Worm (Caenorhabditis elegans): ENCODE results near the gene ZK930.7.

- TF ChIP-seq sem-4 (tag; optimal IDR thresholded peaks at IDR 0.05) = no peak
- no peak for TF ChIP-seq R02D3.7 (tag; optimal IDR thresholded peaks at IDR 0.05)
- no peak for TF ChIP-seq nhr-12 (tag; optimal IDR thresholded peaks at IDR 0.05)
- TF ChIP-seq lin-13 (GFP tag; optimal IDR thresholded peaks at IDR 0.05) = no peak
- TF ChIP-seq ceh-82 (tag; optimal IDR thresholded peaks at IDR 0.05) = no peak
- TF ChIP-seq nhr-23 (tag; optimal IDR thresholded peaks at IDR 0.05) = no peak
- no peak for TF ChIP-seq ztf-4 (tag; optimal IDR thresholded peaks at IDR 0.05)
- no peak for TF ChIP-seq zag-1 (tag; optimal IDR thresholded peaks at IDR 0.05)
Observed at ce11 chrII:11905023-11905422, 9.4 kb upstream of the ZK930.7 start.
